Worm (Caenorhabditis elegans) whole organism, L4/young adult: Measurements from ENCODE around the gene K10D6.4.

Source experiments
- dao-5 ChIP-seq: sonication (generic microtip); optimal IDR thresholded peaks from 2 replicates; lab custom pipeline; 2016; ENCODE audit warnings: missing genotype, missing genetic modification characterization, moderate library complexity, missing compliant biosample characterization
- him-1 ChIP-seq: sonication (generic microtip); optimal IDR thresholded peaks from 2 replicates; lab custom pipeline; 2016; ENCODE audit warnings: missing genotype, missing genetic modification reagents, missing genetic modification characterization, missing compliant biosample characterization

DNA sequence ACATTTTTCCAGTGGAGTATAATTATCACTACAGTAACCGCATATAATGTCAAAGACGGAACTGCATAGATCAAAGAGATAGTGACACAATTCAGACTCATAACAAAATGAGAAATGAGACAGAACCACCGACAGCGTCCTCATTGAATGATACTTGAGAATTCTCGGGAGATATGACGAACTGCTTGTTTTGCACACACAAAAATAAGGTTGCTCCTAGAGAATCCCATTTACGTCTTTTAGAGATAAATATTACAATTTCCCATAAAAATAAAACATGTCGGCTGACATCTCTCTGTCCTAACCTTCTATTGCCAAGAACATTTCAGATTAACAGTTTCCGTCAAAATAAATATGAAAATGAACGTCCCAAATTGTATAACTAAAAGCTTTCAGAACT is 46.2 kb upstream of the K10D6.4 start, which contains the start of gene srg-38:
- no peak for TF ChIP-seq dao-5
- no peak for TF ChIP-seq him-1 (tag; lab: Kevin White, UChicago)
